Fruit fly (Drosophila melanogaster) Kc167 (cell line): ENCODE measurements around the gene CG33080.

Source experiments
- insv ChIP-seq: fragments of >200 bp; optimal IDR thresholded peaks from 3 replicates; lab custom pipeline; 2018; ENCODE audit warnings: missing external identifiers
- ttk ChIP-seq: sonication (Bioruptor generic); optimal IDR thresholded peaks from 2 replicates; lab custom pipeline; 2017; ENCODE audit warnings: missing external identifiers

dm6 chrX:5698087-5698727 lies 19.4 kb downstream of the CG33080 start, which contains the start of gene AdamTS-B:
- TF ChIP-seq insv (lab: Kevin White, UChicago): no peak
- no peak for TF ChIP-seq ttk (lab: Kevin White, UChicago)
